Worm (Caenorhabditis elegans): Measurements from ENCODE around the gene nhr-255.

nhr-255 gene

DNA sequence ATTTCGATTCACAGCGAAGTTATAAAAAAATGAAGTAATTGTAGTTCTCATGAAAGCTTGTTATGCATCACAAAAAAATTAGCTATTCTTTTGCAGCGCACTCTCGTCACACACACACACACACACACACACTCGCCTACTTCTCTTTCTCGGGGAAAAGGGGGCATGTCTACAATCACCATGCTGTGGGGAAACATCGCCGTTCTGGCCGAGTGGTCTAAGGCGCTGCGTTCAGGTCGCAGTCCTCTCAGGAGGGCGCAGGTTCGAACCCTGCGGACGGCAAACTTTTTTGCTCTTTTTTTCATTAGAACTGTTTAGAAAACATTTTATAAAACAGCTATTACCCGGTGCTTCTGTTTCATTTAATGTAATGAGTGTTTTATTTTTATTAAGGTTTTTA, 558 bp upstream of the nhr-255 start (continued):
- TF ChIP-seq tag-97 (GFP tag; IDR thresholded peaks at IDR 0.05), result no peak
- no peak for TF ChIP-seq egl-27 (tag; optimal IDR thresholded peaks at IDR 0.05)
- peak; percentile 84 for TF ChIP-seq mep-1 (tag; optimal IDR thresholded peaks at IDR 0.05)
- TF ChIP-seq ZK546.5 (tag; optimal IDR thresholded peaks at IDR 0.05), result no peak
- TF ChIP-seq madf-5 (GFP tag; IDR thresholded peaks at IDR 0.05), result peak; percentile 82 to 84; a peak in 3 of 4 replicates
- 0 out of 2 replicates have a peak, but pooled peaks have one; percentile 40 for TF ChIP-seq nhr-41 (GFP tag; IDR thresholded peaks at IDR 0.05)
- no peak for TF ChIP-seq ces-1 (GFP tag; optimal IDR thresholded peaks at IDR 0.05)
- no peak for TF ChIP-seq spr-3 (GFP tag; optimal IDR thresholded peaks at IDR 0.05)
- TF ChIP-seq D1046.2 (GFP tag; IDR thresholded peaks at IDR 0.05), result peak; percentile 79; the same call in 1 of the 2 replicates
- no peak for TF ChIP-seq nhr-10 (tag; optimal IDR thresholded peaks at IDR 0.05)
- TF ChIP-seq ceh-32 (tag; optimal IDR thresholded peaks at IDR 0.05; ENCODE audit: poor library complexity), result no peak
- no peak for TF ChIP-seq ama-1 (optimal IDR thresholded peaks at IDR 0.05)
- no peak for TF ChIP-seq cey-2 (tag; optimal IDR thresholded peaks at IDR 0.05; ENCODE audit: borderline replicate concordance, insufficient read depth)
- peak; percentile 75 for TF ChIP-seq ctbp-1 (GFP tag; IDR thresholded peaks at IDR 0.05)
- TF ChIP-seq rbr-2 (tag; optimal IDR thresholded peaks at IDR 0.05), result peak; percentile 78
- TF ChIP-seq F26F4.8 (GFP tag; conservative IDR thresholded peaks at IDR 0.05), result peak; percentile 76; the same call in 1 of the 2 replicates
- TF ChIP-seq nhr-6 (tag; optimal IDR thresholded peaks at IDR 0.05), result peak; percentile 8
- TF ChIP-seq aha-1 (tag), result no peak
- TF ChIP-seq nhr-77 (tag; optimal IDR thresholded peaks at IDR 0.05), result peak; percentile 48
- peak; percentile 39 for TF ChIP-seq nhr-28 (tag; optimal IDR thresholded peaks at IDR 0.05)
- no peak for TF ChIP-seq lsy-2 (tag; optimal IDR thresholded peaks at IDR 0.05)
- no peak for TF ChIP-seq ceh-82 (tag; optimal IDR thresholded peaks at IDR 0.05)
- no peak for TF ChIP-seq attf-4 (tag; optimal IDR thresholded peaks at IDR 0.05)
- TF ChIP-seq lir-3 (tag; optimal IDR thresholded peaks at IDR 0.05), result peak; percentile 41
- no peak for TF ChIP-seq daf-12 (tag; optimal IDR thresholded peaks at IDR 0.05)
- no peak for TF ChIP-seq unc-62 (GFP tag; optimal IDR thresholded peaks at IDR 0.05 in 1 of 2)
- TF ChIP-seq unc-62 (tag; optimal IDR thresholded peaks at IDR 0.05), result no peak
- TF ChIP-seq nhr-48 (tag; optimal IDR thresholded peaks at IDR 0.05), result peak; percentile 41
- peak; percentile 17 for TF ChIP-seq zfp-2 (tag; optimal IDR thresholded peaks at IDR 0.05)
- peak; percentile 88 for TF ChIP-seq dmd-9 (GFP tag; IDR thresholded peaks at IDR 0.05)
- TF ChIP-seq gei-8 (GFP tag; optimal IDR thresholded peaks at IDR 0.05), result no peak
- peak; percentile 88 for TF ChIP-seq lim-7 (GFP tag; IDR thresholded peaks at IDR 0.05)
- TF ChIP-seq ztf-7 (tag; optimal IDR thresholded peaks at IDR 0.05), result peak; percentile 31
- peak; percentile 79 for TF ChIP-seq lin-38 (GFP tag; IDR thresholded peaks at IDR 0.05)
- TF ChIP-seq ceh-28 (tag; optimal IDR thresholded peaks at IDR 0.05), result no peak
- peak; percentile 45; the same call in 1 of the 2 replicates for TF ChIP-seq lin-29 (GFP tag; IDR thresholded peaks at IDR 0.05)
- TF ChIP-seq lin-15B (tag; optimal IDR thresholded peaks at IDR 0.05), result peak; percentile 82
- TF ChIP-seq mdl-1 (tag; optimal IDR thresholded peaks at IDR 0.05), result peak in 1 of 2 experiments; percentile 15
- peak; percentile 81; the same call in 1 of the 2 replicates for TF ChIP-seq daf-8 (GFP tag; IDR thresholded peaks at IDR 0.05)
- peak; percentile 83 for TF ChIP-seq T26A8.4 (GFP tag; IDR thresholded peaks at IDR 0.05)
- TF ChIP-seq sdz-12 (GFP tag; optimal IDR thresholded peaks at IDR 0.05), result no peak
- TF ChIP-seq snpc-1.2 (GFP tag; IDR thresholded peaks at IDR 0.05), result peak; percentile 89
- peak; percentile 62; the same call in 1 of the 2 replicates for TF ChIP-seq F44E2.7 (GFP tag; IDR thresholded peaks at IDR 0.05)
- TF ChIP-seq mdt-29 (GFP tag; IDR thresholded peaks at IDR 0.05), result peak; percentile 48; the same call in 1 of the 2 replicates
- TF ChIP-seq jun-1 (tag; optimal IDR thresholded peaks at IDR 0.05), result peak; percentile 43
- TF ChIP-seq pqm-1 (tag; optimal IDR thresholded peaks at IDR 0.05), result no peak
- peak; percentile 30 for TF ChIP-seq nhr-11 (tag; optimal IDR thresholded peaks at IDR 0.05)
- TF ChIP-seq saeg-2 (GFP tag; IDR thresholded peaks at IDR 0.05), result no peak
- TF ChIP-seq nhr-237 (tag; optimal IDR thresholded peaks at IDR 0.05), result no peak
- no peak for TF ChIP-seq zip-2 (tag; optimal IDR thresholded peaks at IDR 0.05)
- peak; percentile 68 for TF ChIP-seq nhr-102 (tag; optimal IDR thresholded peaks at IDR 0.05)
- peak; percentile 82 for TF ChIP-seq duxl-1 (tag; optimal IDR thresholded peaks at IDR 0.05; ENCODE audit: poor library complexity)
- peak; percentile 80 for TF ChIP-seq dmd-6 (GFP tag; IDR thresholded peaks at IDR 0.05)
